In genomic region chrV:3776946-3777345, ce11 we compare ENCODE assay signal across 1 worm cellular context.
TF ChIP-seq lines count a peak whose summit lies in the region.

No protein-coding gene starts in this region.

TF ChIP-seq in whole organism, L4 larva, 104 proteins besides CTCF, POLR2A, EP300 and RAD21 (continued from another document):
- peak; percentile 77 for TF ChIP-seq dve-1 (tag; optimal IDR thresholded peaks at IDR 0.05; lab: Kevin White, UChicago; ENCODE audit: insufficient read depth)
- TF ChIP-seq dmd-8 (GFP tag; IDR thresholded peaks at IDR 0.05; lab: Robert Waterston, UW): 0 out of 2 replicates have a peak, but pooled peaks have one; percentile 51
- peak; percentile 82 for TF ChIP-seq dmd-6 (GFP tag; IDR thresholded peaks at IDR 0.05; lab: Robert Waterston, UW)
- peak; percentile 9 for TF ChIP-seq nhr-102 (tag; optimal IDR thresholded peaks at IDR 0.05; lab: Kevin White, UChicago)
- 0 out of 2 replicates have a peak, but pooled peaks have one; percentile 38 for TF ChIP-seq lin-1 (GFP tag; IDR thresholded peaks at IDR 0.05; lab: Robert Waterston, UW)
